Fruit fly (Drosophila melanogaster): ENCODE data around the gene Mgat2.
A peak's percentile ranks its signal among the peaks of the same experiment; 100 is the strongest.

The Mgat2 gene

DNA sequence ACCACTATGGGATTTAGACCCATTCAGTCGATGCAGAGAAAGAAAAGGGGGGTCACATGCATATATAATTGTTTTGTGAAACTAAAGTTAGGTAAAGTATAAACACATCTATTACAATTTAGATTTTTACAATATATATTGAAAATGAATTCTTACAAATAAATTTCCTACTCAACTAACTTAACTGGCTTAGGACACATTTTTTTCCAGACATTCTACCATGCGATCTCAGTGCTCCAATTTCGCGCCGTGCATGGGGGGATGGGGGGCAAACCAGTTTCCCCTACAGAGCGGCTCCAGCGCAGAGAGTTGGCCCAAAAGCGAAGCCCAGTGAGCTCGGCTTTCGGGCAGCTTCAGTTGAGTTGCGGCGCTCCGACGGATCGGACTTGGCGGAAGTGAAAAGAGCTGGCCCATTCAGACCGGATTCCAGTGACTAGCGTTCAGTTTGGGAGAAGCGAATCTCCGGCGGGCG, 38.9 kb downstream of the Mgat2 start, which contains the start of gene CG7896 (continued):
- peak; percentile 27 for TF ChIP-seq CG12071 (GFP tag; optimal IDR thresholded peaks at IDR 0.05)
- TF ChIP-seq CG1647 (GFP tag; optimal IDR thresholded peaks at IDR 0.05), result no peak
- TF ChIP-seq dmrt99B (tag; optimal IDR thresholded peaks at IDR 0.05), result peak; percentile 75
- peak; percentile 26 for TF ChIP-seq CG3995 (GFP tag; optimal IDR thresholded peaks at IDR 0.05)
- peak in 1 of 2 experiments; percentile 26 for TF ChIP-seq Trl (optimal IDR thresholded peaks at IDR 0.05)
- TF ChIP-seq Trl (GFP tag; optimal IDR thresholded peaks at IDR 0.05), result no peak
- no peak for TF ChIP-seq Sry-δ (GFP tag; optimal IDR thresholded peaks at IDR 0.05)
- TF ChIP-seq stc (GFP tag; IDR thresholded peaks at IDR 0.05), result peak; percentile 80
- no peak for TF ChIP-seq Scr (GFP tag; IDR thresholded peaks at IDR 0.05; ENCODE audit: partially characterized antibody)
- TF ChIP-seq hkb (optimal IDR thresholded peaks at IDR 0.05), result no peak
- peak; percentile 88 for TF ChIP-seq hkb (GFP tag; IDR thresholded peaks at IDR 0.05)
- no peak for TF ChIP-seq CG3838 (GFP tag; optimal IDR thresholded peaks at IDR 0.05)
- peak; percentile 64 for TF ChIP-seq nom (GFP tag; optimal IDR thresholded peaks at IDR 0.05)
- TF ChIP-seq PHDP (tag; optimal IDR thresholded peaks at IDR 0.05), result peak; percentile 56
- peak; percentile 83 for TF ChIP-seq CG9932 (GFP tag; IDR thresholded peaks at IDR 0.05)
- no peak for TF ChIP-seq pho (GFP tag; optimal IDR thresholded peaks at IDR 0.05)
- peak; percentile 71; the same call in 1 of the 2 replicates for TF ChIP-seq gsb (GFP tag; IDR thresholded peaks at IDR 0.05)
- peak; percentile 6 for TF ChIP-seq Dip3 (GFP tag; optimal IDR thresholded peaks at IDR 0.05)
- no peak for TF ChIP-seq amos (GFP tag; IDR thresholded peaks at IDR 0.05; ENCODE audit: partially characterized antibody)
- peak; percentile 63 for TF ChIP-seq Sox102F (GFP tag; optimal IDR thresholded peaks at IDR 0.05)
- peak; percentile 79 for TF ChIP-seq gem (tag; optimal IDR thresholded peaks at IDR 0.05)
- TF ChIP-seq jigr1 (GFP tag; IDR thresholded peaks at IDR 0.05), result peak; percentile 65; the same call in 1 of the 3 replicates
- TF ChIP-seq ewg (GFP tag; optimal IDR thresholded peaks at IDR 0.05), result peak; percentile 39
- TF ChIP-seq hth (optimal IDR thresholded peaks at IDR 0.05), result no peak
- TF ChIP-seq HHEX (GFP tag; optimal IDR thresholded peaks at IDR 0.05), result peak; percentile 67
- TF ChIP-seq CG7839 (tag; optimal IDR thresholded peaks at IDR 0.05), result peak; percentile 71
- TF ChIP-seq CG15011 (GFP tag; optimal IDR thresholded peaks at IDR 0.05), result peak; percentile 40
- no peak for TF ChIP-seq CG4707 (GFP tag; optimal IDR thresholded peaks at IDR 0.05)
- peak; percentile 59 for TF ChIP-seq onecut (GFP tag; IDR thresholded peaks at IDR 0.05)
- no peak for TF ChIP-seq TFAM (GFP tag; optimal IDR thresholded peaks at IDR 0.05)
- TF ChIP-seq mld (GFP tag; IDR thresholded peaks at IDR 0.05; ENCODE audit: partially characterized antibody), result no peak
- TF ChIP-seq tio (GFP tag; optimal IDR thresholded peaks at IDR 0.05), result peak; percentile 57
- TF ChIP-seq sob (GFP tag; IDR thresholded peaks at IDR 0.05), result peak; percentile 70
- peak; percentile 84 for TF ChIP-seq slbo (GFP tag; IDR thresholded peaks at IDR 0.05)
- peak; percentile 31 for TF ChIP-seq CG6765 (GFP tag; optimal IDR thresholded peaks at IDR 0.05)
- TF ChIP-seq Xrp1 (GFP tag; IDR thresholded peaks at IDR 0.05), result peak; percentile 90
- peak; percentile 72 for TF ChIP-seq sens (GFP tag)
- peak; percentile 76 for TF ChIP-seq HLH3B (GFP tag; IDR thresholded peaks at IDR 0.05)
- peak; percentile 76 for TF ChIP-seq sisA (GFP tag; IDR thresholded peaks at IDR 0.05)
- no peak for TF ChIP-seq pita (GFP tag; optimal IDR thresholded peaks at IDR 0.05)
- peak; percentile 82 for TF ChIP-seq ken (GFP tag; IDR thresholded peaks at IDR 0.05)
- TF ChIP-seq CTCF (GFP tag; optimal IDR thresholded peaks at IDR 0.05), result no peak
- peak; percentile 14 to 71 for TF ChIP-seq dpn (GFP tag; optimal IDR thresholded peaks at IDR 0.05)
- TF ChIP-seq CG5180 (GFP tag; optimal IDR thresholded peaks at IDR 0.05), result peak; percentile 40
- peak; percentile 75 for TF ChIP-seq seq (GFP tag; IDR thresholded peaks at IDR 0.05)
- peak; percentile 65 for TF ChIP-seq CG12391 (tag; optimal IDR thresholded peaks at IDR 0.05)
- no peak for TF ChIP-seq salm (tag; optimal IDR thresholded peaks at IDR 0.05)
- TF ChIP-seq CG7357 (GFP tag; IDR thresholded peaks at IDR 0.05), result peak; percentile 80
- peak; percentile 62 for TF ChIP-seq CG15601 (tag; optimal IDR thresholded peaks at IDR 0.05)
- TF ChIP-seq CG7786 (GFP tag; optimal IDR thresholded peaks at IDR 0.05), result no peak
- peak; percentile 83 for TF ChIP-seq CG11695 (GFP tag; IDR thresholded peaks at IDR 0.05)
- peak; percentile 82 for TF ChIP-seq NFAT (GFP tag; IDR thresholded peaks at IDR 0.05)

All from whole organism, embryonic.